Fruit fly (Drosophila melanogaster) whole organism, embryonic: ENCODE data around the gene Slu7.

ENCODE experiments used
- Atf6 ChIP-seq: fragments of 200-800 bp; sonication (Bioruptor generic); IDR thresholded peaks from 2 replicates; pipeline ENCODE4 v1.3.6; 2022; ENCODE audit warnings: missing biosample characterization, missing genetic modification characterization
- Blimp-1 ChIP-seq: fragments of 200-800 bp; sonication (Bioruptor generic); optimal IDR thresholded peaks from 3 replicates; lab custom pipeline; 2018; ENCODE audit warnings: missing biosample characterization, missing genetic modification characterization, mild to moderate bottlenecking, moderate library complexity, missing genetic modification reagents
- CG10321 ChIP-seq: fragments of 200-800 bp; sonication (Bioruptor generic); IDR thresholded peaks from 2 replicates; pipeline ENCODE4 v1.3.6; 2022; ENCODE audit warnings: missing biosample characterization, missing genetic modification characterization
- CG11696 ChIP-seq: fragments of 200-800 bp; sonication (Bioruptor generic); IDR thresholded peaks from 2 replicates; pipeline ENCODE4 v1.3.6; 2022; ENCODE audit warnings: missing biosample characterization, missing genetic modification characterization
- CG12155 ChIP-seq: fragments of 200-800 bp; sonication (Bioruptor generic); optimal IDR thresholded peaks from 3 replicates; lab custom pipeline; 2016; ENCODE audit warnings: missing biosample characterization, missing genetic modification characterization
- CG12744 ChIP-seq: fragments of 200-800 bp; sonication (Bioruptor generic); optimal IDR thresholded peaks from 2 replicates; lab custom pipeline; 2016; ENCODE audit warnings: missing biosample characterization, missing genetic modification characterization
- CG18599 ChIP-seq: fragments of 200-800 bp; sonication (Bioruptor generic); optimal IDR thresholded peaks from 3 replicates; lab custom pipeline; 2017; ENCODE audit warnings: missing biosample characterization, missing genetic modification characterization, mild to moderate bottlenecking, moderate library complexity, missing genetic modification reagents
- CG2875 ChIP-seq: fragments of 200-800 bp; sonication (Bioruptor generic); optimal IDR thresholded peaks from 2 replicates; lab custom pipeline; 2017; ENCODE audit warnings: missing biosample characterization, mild to moderate bottlenecking, missing genetic modification characterization, missing genetic modification reagents
- CG30020 ChIP-seq: fragments of 200-800 bp; optimal IDR thresholded peaks from 2 replicates; lab custom pipeline; 2019; ENCODE audit warnings: missing biosample characterization, mild to moderate bottlenecking, missing genetic modification characterization, moderate library complexity
- CG31224 ChIP-seq: fragments of 200-800 bp; sonication (Bioruptor generic); IDR thresholded peaks from 2 replicates; pipeline ENCODE4 v1.3.6; 2022; ENCODE audit warnings: missing biosample characterization, missing genetic modification characterization
- CG32767 ChIP-seq: fragments of 200-800 bp; sonication (Bioruptor generic); IDR thresholded peaks from 2 replicates; pipeline ENCODE4 v1.3.6; 2022; ENCODE audit warnings: missing biosample characterization, missing genetic modification characterization
- CG32772 ChIP-seq: fragments of 200-800 bp; sonication (Bioruptor generic); IDR thresholded peaks from 2 replicates; pipeline ENCODE4 v1.3.6; 2022; ENCODE audit warnings: missing biosample characterization, missing genetic modification characterization
- CG3281 ChIP-seq: fragments of 200-800 bp; sonication (Bioruptor generic); optimal IDR thresholded peaks from 3 replicates; lab custom pipeline; 2017; ENCODE audit warnings: missing biosample characterization, mild to moderate bottlenecking, missing genetic modification characterization
- CG4360 ChIP-seq: fragments of 200-800 bp; sonication (Bioruptor generic); IDR thresholded peaks from 2 replicates; pipeline ENCODE4 v1.3.6; 2022; ENCODE audit warnings: missing biosample characterization, missing genetic modification characterization
- CG7928 ChIP-seq: fragments of 200-800 bp; sonication (Bioruptor generic); optimal IDR thresholded peaks from 2 replicates; lab custom pipeline; 2017; ENCODE audit warnings: missing biosample characterization, mild to moderate bottlenecking, missing genetic modification characterization
- CG7963 ChIP-seq: fragments of 200-800 bp; sonication (Bioruptor generic); IDR thresholded peaks from 3 replicates; pipeline ENCODE4 v1.3.6; 2022; ENCODE audit warnings: missing biosample characterization, missing genetic modification characterization; ENCODE audit not compliant: partially characterized antibody
- CG8359 ChIP-seq: fragments of 200-800 bp; sonication (Bioruptor generic); optimal IDR thresholded peaks from 2 replicates; lab custom pipeline; 2017; ENCODE audit warnings: missing biosample characterization, mild to moderate bottlenecking, missing genetic modification characterization, borderline replicate concordance
- CHES-1-like ChIP-seq: fragments of 200-800 bp; sonication (Bioruptor generic); optimal IDR thresholded peaks from 2 replicates; lab custom pipeline; 2016; ENCODE audit warnings: missing biosample characterization, missing genetic modification characterization
- CTCF ChIP-seq: fragments of 200-800 bp; sonication (Bioruptor generic); optimal IDR thresholded peaks from 2 replicates; lab custom pipeline; 2017; ENCODE audit warnings: missing biosample characterization, mild to moderate bottlenecking, missing genetic modification characterization, moderate library complexity
- CkIIα-i1 ChIP-seq: fragments of 200-800 bp; sonication (Bioruptor generic); IDR thresholded peaks from 2 replicates; pipeline ENCODE4 v1.3.6; 2022; ENCODE audit warnings: missing biosample characterization, missing genetic modification characterization
- CrebB ChIP-seq: fragments of 200-800 bp; sonication (Bioruptor generic); optimal IDR thresholded peaks from 3 replicates; lab custom pipeline; 2018; ENCODE audit warnings: missing biosample characterization, mild to moderate bottlenecking, missing genetic modification characterization
- Dfd ChIP-seq, 2 experiments: fragments of >200 bp; optimal IDR thresholded peaks; 2 replicates each; lab custom pipeline; 2017; ENCODE audit warnings: missing biosample characterization in 2 of 2, missing genetic modification characterization in 2 of 2
- Dll ChIP-seq: fragments of 200-800 bp; sonication (Bioruptor generic); IDR thresholded peaks from 4 replicates; pipeline ENCODE4 v1.3.6; 2022; ENCODE audit warnings: missing biosample characterization, missing genetic modification characterization; ENCODE audit not compliant: partially characterized antibody
- HHEX ChIP-seq: fragments of 200-800 bp; sonication (Bioruptor generic); optimal IDR thresholded peaks from 3 replicates; lab custom pipeline; 2017; ENCODE audit warnings: missing biosample characterization, mild to moderate bottlenecking, missing genetic modification characterization, missing genetic modification reagents
- Hmr ChIP-seq: fragments of 200-800 bp; sonication (Bioruptor generic); optimal IDR thresholded peaks from 3 replicates; lab custom pipeline; 2017; ENCODE audit warnings: mild to moderate bottlenecking, missing biosample characterization, missing genetic modification reagents, missing genetic modification characterization
- Hmx ChIP-seq: fragments of 200-800 bp; sonication (Bioruptor generic); optimal IDR thresholded peaks from 2 replicates; lab custom pipeline; 2016; ENCODE audit warnings: missing biosample characterization, missing genetic modification characterization
- Hr78 ChIP-seq, 2 experiments: fragments of 200-800 bp in 1 of 2; fragments of >200 bp in 1 of 2; sonication (Bioruptor generic) in 1 of 2; optimal IDR thresholded peaks; 2 replicates each; lab custom pipeline; 2017 to 2019; ENCODE audit warnings: missing biosample characterization in 2 of 2, missing genetic modification characterization in 2 of 2, mild to moderate bottlenecking in 1 of 2, moderate library complexity in 1 of 2
- TFAM ChIP-seq: fragments of 200-800 bp; sonication (Bioruptor generic); optimal IDR thresholded peaks from 2 replicates; lab custom pipeline; 2017; ENCODE audit warnings: missing biosample characterization, missing genetic modification characterization, inconsistent platforms
- abd-A ChIP-seq: fragments of 200-800 bp; sonication (Bioruptor generic); optimal IDR thresholded peaks from 3 replicates; lab custom pipeline; 2019; ENCODE audit warnings: missing biosample characterization, mild to moderate bottlenecking, missing genetic modification characterization, moderate library complexity
- cad ChIP-seq: fragments of >200 bp; optimal IDR thresholded peaks from 2 replicates; lab custom pipeline; 2017; ENCODE audit warnings: missing biosample characterization, missing genetic modification characterization
- cg ChIP-seq: fragments of 200-800 bp; sonication (Bioruptor generic); optimal IDR thresholded peaks from 3 replicates; lab custom pipeline; 2019; ENCODE audit warnings: missing biosample characterization, mild to moderate bottlenecking, missing genetic modification characterization, moderate library complexity
- fu2 ChIP-seq: fragments of 200-800 bp; sonication (Bioruptor generic); optimal IDR thresholded peaks from 2 replicates; lab custom pipeline; 2016; ENCODE audit warnings: missing biosample characterization, missing genetic modification characterization
- gcm ChIP-seq: fragments of 200-800 bp; sonication (Bioruptor generic); optimal IDR thresholded peaks from 2 replicates; lab custom pipeline; 2019; ENCODE audit warnings: missing biosample characterization, mild to moderate bottlenecking, missing genetic modification characterization, moderate library complexity
- ham ChIP-seq: fragments of 200-800 bp; sonication (Bioruptor generic); IDR thresholded peaks from 2 replicates; pipeline ENCODE4 v1.3.6; 2022; ENCODE audit warnings: missing biosample characterization, missing genetic modification characterization
- klu ChIP-seq: fragments of 200-800 bp; sonication (Bioruptor generic); IDR thresholded peaks from 2 replicates; pipeline ENCODE4 v1.3.6; 2022; ENCODE audit warnings: missing biosample characterization, missing genetic modification characterization
- kni ChIP-seq: fragments of 200-800 bp; sonication (Bioruptor generic); optimal IDR thresholded peaks from 3 replicates; lab custom pipeline; 2017; ENCODE audit warnings: mild to moderate bottlenecking, missing biosample characterization, missing genetic modification reagents, missing genetic modification characterization
- lab ChIP-seq: fragments of 200-800 bp; sonication (Bioruptor generic); optimal IDR thresholded peaks from 3 replicates; lab custom pipeline; 2017; ENCODE audit warnings: missing biosample characterization, missing genetic modification characterization, mild to moderate bottlenecking, moderate library complexity, missing genetic modification reagents
- nau ChIP-seq: fragments of 200-800 bp; sonication (Bioruptor generic); optimal IDR thresholded peaks from 3 replicates; lab custom pipeline; 2017; ENCODE audit warnings: missing biosample characterization, mild to moderate bottlenecking, missing genetic modification characterization, missing genetic modification reagents
- nerfin-2 ChIP-seq: fragments of 200-800 bp; sonication (Bioruptor generic); IDR thresholded peaks from 2 replicates; pipeline ENCODE4 v1.3.6; 2022; ENCODE audit warnings: missing biosample characterization, missing genetic modification characterization; ENCODE audit not compliant: partially characterized antibody
- nom ChIP-seq: fragments of 200-800 bp; sonication (Bioruptor generic); optimal IDR thresholded peaks from 2 replicates; lab custom pipeline; 2017; ENCODE audit warnings: missing biosample characterization, missing genetic modification characterization, mild to moderate bottlenecking, moderate library complexity, missing genetic modification reagents
- onecut ChIP-seq: fragments of 200-800 bp; sonication (Bioruptor generic); IDR thresholded peaks from 2 replicates; pipeline ENCODE4 v1.3.6; 2022; ENCODE audit warnings: missing biosample characterization, missing genetic modification characterization
- p53 ChIP-seq: fragments of 200-800 bp; sonication (Bioruptor generic); optimal IDR thresholded peaks from 2 replicates; lab custom pipeline; 2016; ENCODE audit warnings: missing biosample characterization, missing genetic modification characterization
- pan ChIP-seq, 4 experiments: fragments of >200 bp in 3 of 4; fragments of 200-800 bp in 1 of 4; sonication (Bioruptor generic) in 1 of 4; optimal IDR thresholded peaks in 3 of 4; IDR thresholded peaks in 1 of 4; 2 replicates each; pipeline versions ENCODE4 v1.3.6 to Lab custom; 2017 to 2022; ENCODE audit warnings: missing biosample characterization in 2 of 4, missing genetic modification characterization in 2 of 4, mixed read lengths in 1 of 4
- scrt ChIP-seq: fragments of 200-800 bp; sonication (Bioruptor generic); optimal IDR thresholded peaks from 2 replicates; lab custom pipeline; 2018; ENCODE audit warnings: missing biosample characterization, mild to moderate bottlenecking, missing genetic modification characterization, moderate library complexity
- shn ChIP-seq: fragments of 200-800 bp; sonication (Bioruptor generic); optimal IDR thresholded peaks from 3 replicates; lab custom pipeline; 2016; ENCODE audit warnings: missing biosample characterization, missing genetic modification characterization
- sqz ChIP-seq: fragments of 200-800 bp; sonication (Bioruptor generic); optimal IDR thresholded peaks from 3 replicates; lab custom pipeline; 2018; ENCODE audit warnings: missing biosample characterization, mild to moderate bottlenecking, missing genetic modification characterization
- tx ChIP-seq: fragments of 200-800 bp; sonication (Bioruptor generic); optimal IDR thresholded peaks from 2 replicates; lab custom pipeline; 2016; ENCODE audit warnings: missing biosample characterization, missing genetic modification characterization
- wek ChIP-seq: fragments of 200-800 bp; sonication (Bioruptor generic); optimal IDR thresholded peaks from 3 replicates; lab custom pipeline; 2018; ENCODE audit warnings: missing biosample characterization, mild to moderate bottlenecking, missing genetic modification characterization, moderate library complexity

Slu7 gene

dm6 chr3R:29074001-29074609, 35.2 kb upstream of the Slu7 start (continued):
- TF ChIP-seq CG18599 (GFP tag; lab: Kevin White, UChicago): peak; percentile 18
- no peak for TF ChIP-seq CG11696 (GFP tag; lab: Robert Waterston, UW)
- no peak for TF ChIP-seq CHES-1-like (GFP tag; lab: Kevin White, UChicago)
- 0 out of 2 replicates have a peak, but pooled peaks have one; percentile 13 for TF ChIP-seq Atf6 (GFP tag; lab: Robert Waterston, UW)
- peak; percentile 23 for TF ChIP-seq sqz
- TF ChIP-seq CG30020 (tag; lab: Kevin White, UChicago): no peak
- no peak for TF ChIP-seq CG7928 (GFP tag; lab: Kevin White, UChicago)
- peak; percentile 9 for TF ChIP-seq Hmr (GFP tag; lab: Kevin White, UChicago)
- peak; percentile 70 for TF ChIP-seq nom
- TF ChIP-seq CG10321: peak; percentile 41; the same call in 1 of the 2 replicates
- TF ChIP-seq Dll (GFP tag; lab: Robert Waterston, UW): no peak
- no peak for TF ChIP-seq klu (GFP tag; lab: Robert Waterston, UW)
- TF ChIP-seq shn (GFP tag; lab: Kevin White, UChicago): no peak
- no peak for TF ChIP-seq CG32772 (GFP tag; lab: Robert Waterston, UW)
- peak; percentile 15 for TF ChIP-seq HHEX
- peak; percentile 91 for TF ChIP-seq cg
- no peak for TF ChIP-seq CTCF (GFP tag; lab: Kevin White, UChicago)
- TF ChIP-seq CG12744: no peak
- peak; percentile 30 for TF ChIP-seq CG12155 (GFP tag; lab: Kevin White, UChicago)
- TF ChIP-seq Hr78 (GFP tag; optimal IDR thresholded peaks at IDR 0.05; lab: Kevin White, UChicago): peak in 1 of 2 experiments; percentile 6
- no peak for TF ChIP-seq nerfin-2 (GFP tag; lab: Robert Waterston, UW)
- TF ChIP-seq CG7963: no peak
- no peak for TF ChIP-seq ham
- no peak for TF ChIP-seq TFAM (GFP tag; lab: Kevin White, UChicago)
- peak; percentile 63 for TF ChIP-seq cad (GFP tag; lab: Kevin White, UChicago)
- TF ChIP-seq Blimp-1 (GFP tag; lab: Kevin White, UChicago): peak; percentile 29
- peak; percentile 2 for TF ChIP-seq gcm (GFP tag; lab: Kevin White, UChicago)
- peak; percentile 82 for TF ChIP-seq abd-A (tag; lab: Kevin White, UChicago)
- TF ChIP-seq p53 (GFP tag; lab: Kevin White, UChicago): no peak
- no peak for TF ChIP-seq CkIIα-i1 (GFP tag; lab: Robert Waterston, UW)
- TF ChIP-seq pan (optimal IDR thresholded peaks at IDR 0.05; lab: Kevin White, UChicago): no peak
- TF ChIP-seq pan (GFP tag; optimal IDR thresholded peaks at IDR 0.05 in 1 of 2, IDR thresholded peaks at IDR 0.05 in 1 of 2): peak in 1 of 2 experiments; percentile 17
- 0 out of 2 replicates have a peak, but pooled peaks have one; percentile 55 for TF ChIP-seq CG32767 (GFP tag; lab: Robert Waterston, UW)
- TF ChIP-seq wek (GFP tag; lab: Kevin White, UChicago): peak; percentile 14
- no peak for TF ChIP-seq Hmx
- TF ChIP-seq CG31224 (GFP tag; lab: Robert Waterston, UW): no peak
- TF ChIP-seq CG4360: no peak
- peak; percentile 97 for TF ChIP-seq kni (GFP tag; lab: Kevin White, UChicago)
- peak; percentile 4 for TF ChIP-seq CG2875
- no peak for TF ChIP-seq onecut (GFP tag; lab: Robert Waterston, UW)
- peak; percentile 14 for TF ChIP-seq CG3281 (GFP tag; lab: Kevin White, UChicago)
- TF ChIP-seq tx (GFP tag; lab: Kevin White, UChicago): no peak
- no peak for TF ChIP-seq scrt (GFP tag; lab: Kevin White, UChicago)
- no peak for TF ChIP-seq CG8359 (GFP tag; lab: Kevin White, UChicago)
- TF ChIP-seq fu2 (GFP tag; lab: Kevin White, UChicago): no peak
- TF ChIP-seq nau (GFP tag; lab: Kevin White, UChicago): peak; percentile 4
- no peak for TF ChIP-seq Dfd (GFP tag; optimal IDR thresholded peaks at IDR 0.05; lab: Kevin White, UChicago)
- peak; percentile 55 for TF ChIP-seq CrebB (tag; lab: Kevin White, UChicago)
- peak; percentile 10 for TF ChIP-seq lab (GFP tag; lab: Kevin White, UChicago)
